Worm (Caenorhabditis elegans) whole organism, early embryonic: ENCODE measurements around the gene K08B4.7.

Experiments
- B0310.2 ChIP-seq: sonication (generic microtip); optimal IDR thresholded peaks from 2 replicates; lab custom pipeline; 2016; ENCODE audit warnings: mild to moderate bottlenecking, missing genetic modification characterization, missing compliant biosample characterization
- F13C5.2 ChIP-seq: sonication (generic microtip); optimal IDR thresholded peaks from 2 replicates; lab custom pipeline; 2017; ENCODE audit warnings: mild to moderate bottlenecking, missing genetic modification characterization, inconsistent platforms, missing compliant biosample characterization
- aly-1 ChIP-seq: sonication (generic microtip); optimal IDR thresholded peaks from 2 replicates; lab custom pipeline; 2016; ENCODE audit warnings: missing genetic modification characterization, missing compliant biosample characterization
- ama-1 ChIP-seq: fragments of 150-350 bp; optimal IDR thresholded peaks from 2 replicates; lab custom pipeline; 2014
- ceh-13 ChIP-seq: fragments of 200-800 bp; sonication (Bioruptor generic); optimal IDR thresholded peaks from 2 replicates; lab custom pipeline; 2018; ENCODE audit warnings: mild to moderate bottlenecking, missing genetic modification characterization, missing compliant biosample characterization
- ceh-36 ChIP-seq: sonication (generic microtip); optimal IDR thresholded peaks from 2 replicates; lab custom pipeline; 2016; ENCODE audit warnings: missing genetic modification characterization, inconsistent platforms, missing compliant biosample characterization
- ets-7 ChIP-seq: sonication (generic microtip); optimal IDR thresholded peaks from 2 replicates; lab custom pipeline; 2016; ENCODE audit warnings: missing genotype, missing genetic modification characterization, missing compliant biosample characterization
- flt-1 ChIP-seq: fragments of 200-800 bp; sonication (Bioruptor generic); IDR thresholded peaks from 2 replicates; pipeline ENCODE4 v1.3.6; 2022; ENCODE audit warnings: missing genetic modification characterization, missing compliant biosample characterization
- hmbx-1 ChIP-seq: sonication (generic microtip); optimal IDR thresholded peaks from 2 replicates; lab custom pipeline; 2016; ENCODE audit warnings: mild to moderate bottlenecking, missing genetic modification characterization, missing compliant biosample characterization
- hmg-4 ChIP-seq: fragments of 200-800 bp; sonication (Bioruptor generic); optimal IDR thresholded peaks from 2 replicates; lab custom pipeline; 2018; ENCODE audit warnings: mild to moderate bottlenecking, missing genetic modification characterization, missing compliant biosample characterization
- hnd-1 ChIP-seq: sonication (generic microtip); optimal IDR thresholded peaks from 2 replicates; lab custom pipeline; 2016; ENCODE audit warnings: missing genetic modification characterization, missing compliant biosample characterization
- pes-1 ChIP-seq: fragments of 200-800 bp; sonication (Bioruptor generic); IDR thresholded peaks from 2 replicates; pipeline ENCODE4 v1.3.6; 2022; ENCODE audit warnings: missing genetic modification reagents, missing genetic modification characterization, missing compliant biosample characterization
- scrt-1 ChIP-seq: fragments of 200-800 bp; sonication (Bioruptor generic); IDR thresholded peaks from 2 replicates; pipeline ENCODE4 v1.3.6; 2022; ENCODE audit warnings: missing genetic modification characterization, missing compliant biosample characterization
- sea-1 ChIP-seq: fragments of 200-800 bp; sonication (Bioruptor generic); conservative IDR thresholded peaks from 2 replicates; pipeline ENCODE4 v1.3.6; 2022; ENCODE audit warnings: missing genetic modification characterization, missing compliant biosample characterization
- tbx-11 ChIP-seq: fragments of 200-800 bp; sonication (Bioruptor generic); IDR thresholded peaks from 2 replicates; pipeline ENCODE4 v1.3.6; 2022; ENCODE audit warnings: missing genetic modification characterization, missing compliant biosample characterization
- tbx-37 ChIP-seq: fragments of 200-800 bp; sonication (Bioruptor generic); conservative IDR thresholded peaks from 2 replicates; pipeline ENCODE4 v1.3.6; 2022; ENCODE audit warnings: missing genetic modification reagents, missing genetic modification characterization, missing compliant biosample characterization
- tra-4 ChIP-seq: sonication (generic microtip); optimal IDR thresholded peaks from 2 replicates; lab custom pipeline; 2017; ENCODE audit warnings: missing genetic modification characterization, missing compliant biosample characterization

The K08B4.7 gene

DNA sequence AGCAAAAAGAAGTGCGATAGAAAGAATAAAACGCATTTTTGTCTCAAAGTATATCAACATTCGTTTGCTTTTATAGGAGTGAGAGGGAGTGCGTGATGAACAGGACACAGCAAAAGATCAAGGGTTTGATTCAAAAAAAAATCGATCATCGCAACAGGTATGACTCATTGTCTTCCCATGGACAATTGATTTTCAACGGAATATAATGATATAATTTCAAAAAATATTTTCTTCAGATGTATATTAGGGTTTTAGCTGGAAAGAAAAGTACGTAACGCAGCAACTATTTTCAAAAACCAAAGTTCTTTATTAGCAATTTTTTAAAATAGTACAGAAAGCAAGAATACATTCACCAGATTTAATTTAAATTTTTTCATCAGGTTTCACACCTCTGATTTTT is at the start of gene K08B4.7:
Gene K08B4.7 (minus strand): TSS at position 101 of the 400 bp plus-strand sequence.
- TF ChIP-seq aly-1 (tag; lab: Kevin White, UChicago) (no peak), ama-1 (lab: Kevin White, UChicago) (no peak), ceh-13 (GFP tag; lab: Kevin White, UChicago) (no peak), pes-1 (GFP tag; lab: Robert Waterston, UW) (no peak), tra-4 (tag; lab: Kevin White, UChicago) (no peak), hmbx-1 (no peak), scrt-1 (GFP tag; lab: Robert Waterston, UW) (no peak), tbx-37 (GFP tag; lab: Robert Waterston, UW) (no peak), F13C5.2 (tag; lab: Kevin White, UChicago) (no peak), hnd-1 (no peak), hmg-4 (GFP tag; lab: Kevin White, UChicago) (no peak), ets-7 (no peak), B0310.2 (tag; lab: Kevin White, UChicago) (no peak), sea-1 (GFP tag; lab: Robert Waterston, UW) (no peak), flt-1 (no peak), tbx-11 (GFP tag; lab: Robert Waterston, UW) (no peak), ceh-36 (tag; lab: Kevin White, UChicago) (no peak)

DNA sequence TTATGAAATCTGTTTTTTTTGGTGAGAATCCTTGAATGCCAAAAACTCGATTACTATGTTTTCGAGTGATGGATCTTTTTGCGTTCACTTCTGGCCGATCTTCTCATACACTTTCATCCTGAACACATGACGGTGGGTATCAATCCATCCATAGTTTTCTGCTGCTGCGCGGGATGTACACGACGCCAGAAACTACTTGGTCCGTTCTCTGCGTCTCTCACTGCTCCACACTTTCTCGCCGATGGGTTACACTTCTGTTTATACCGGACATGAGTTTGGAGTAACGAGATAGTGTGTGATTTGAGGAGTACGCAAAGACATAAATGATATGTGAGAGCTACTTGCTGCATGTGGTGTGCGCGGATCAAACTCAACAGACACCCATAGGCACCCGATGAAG is 48.5 kb upstream of the K08B4.7 start:
- TF ChIP-seq B0310.2 (tag; lab: Kevin White, UChicago) (no peak), tra-4 (tag; lab: Kevin White, UChicago) (no peak), scrt-1 (GFP tag; lab: Robert Waterston, UW) (no peak), tbx-11 (GFP tag; lab: Robert Waterston, UW) (no peak), ets-7 (no peak), aly-1 (tag; lab: Kevin White, UChicago) (no peak), F13C5.2 (tag; lab: Kevin White, UChicago) (no peak), hmbx-1 (no peak), tbx-37 (GFP tag; lab: Robert Waterston, UW) (no peak)

DNA sequence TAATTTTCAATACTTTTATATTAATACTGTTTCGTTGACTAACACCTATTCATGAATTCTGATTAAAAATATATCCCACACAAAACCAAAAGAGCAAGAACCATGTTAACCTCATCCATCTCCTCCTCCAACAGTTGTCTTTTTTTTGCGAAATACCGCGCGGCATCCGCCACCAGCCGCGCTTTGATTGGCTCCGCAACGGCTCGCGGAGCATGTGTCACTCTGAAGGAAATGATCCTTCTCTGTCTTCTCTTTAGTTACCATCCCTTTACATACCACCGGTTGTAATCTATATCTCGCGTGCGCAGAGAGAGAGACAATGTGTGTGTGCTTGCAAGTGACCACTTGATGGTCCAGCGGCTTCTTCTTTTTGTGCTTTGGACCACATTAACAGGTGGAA is 43.4 kb upstream of the K08B4.7 start:
- TF ChIP-seq ets-7 = no peak
- TF ChIP-seq hmbx-1 = no peak
- no peak for TF ChIP-seq flt-1
- TF ChIP-seq ama-1 (lab: Kevin White, UChicago) = no peak
- TF ChIP-seq sea-1 (GFP tag; lab: Robert Waterston, UW) = no peak
- no peak for TF ChIP-seq hnd-1
- no peak for TF ChIP-seq tra-4 (tag; lab: Kevin White, UChicago)
- TF ChIP-seq hmg-4 (GFP tag; lab: Kevin White, UChicago) = no peak
- no peak for TF ChIP-seq scrt-1 (GFP tag; lab: Robert Waterston, UW)
- no peak for TF ChIP-seq ceh-13 (GFP tag; lab: Kevin White, UChicago)
- no peak for TF ChIP-seq tbx-11 (GFP tag; lab: Robert Waterston, UW)
- TF ChIP-seq aly-1 (tag; lab: Kevin White, UChicago) = no peak
- no peak for TF ChIP-seq F13C5.2 (tag; lab: Kevin White, UChicago)
- no peak for TF ChIP-seq ceh-36 (tag; lab: Kevin White, UChicago)

ce11 chrIV:6134639-6135038 is 42.4 kb upstream of the K08B4.7 start:
- TF ChIP-seq tbx-37 (GFP tag; lab: Robert Waterston, UW) = no peak

- TF ChIP-seq tbx-11 (GFP tag; lab: Robert Waterston, UW) (no peak), tbx-37 (GFP tag; lab: Robert Waterston, UW) (no peak), hmg-4 (GFP tag; lab: Kevin White, UChicago) (no peak), hmbx-1 (no peak), ets-7 (no peak), ama-1 (lab: Kevin White, UChicago) (no peak), F13C5.2 (tag; lab: Kevin White, UChicago) (no peak), ceh-36 (tag; lab: Kevin White, UChicago) (no peak), sea-1 (GFP tag; lab: Robert Waterston, UW) (no peak), aly-1 (tag; lab: Kevin White, UChicago) (no peak), pes-1 (GFP tag; lab: Robert Waterston, UW) (no peak), flt-1 (no peak), tra-4 (tag; lab: Kevin White, UChicago) (no peak), ceh-13 (GFP tag; lab: Kevin White, UChicago) (no peak), hnd-1 (no peak), B0310.2 (tag; lab: Kevin White, UChicago) (no peak), scrt-1 (GFP tag; lab: Robert Waterston, UW) (no peak)
Observed at ce11 chrIV:6130437-6130836, 38.2 kb upstream of the K08B4.7 start.

DNA sequence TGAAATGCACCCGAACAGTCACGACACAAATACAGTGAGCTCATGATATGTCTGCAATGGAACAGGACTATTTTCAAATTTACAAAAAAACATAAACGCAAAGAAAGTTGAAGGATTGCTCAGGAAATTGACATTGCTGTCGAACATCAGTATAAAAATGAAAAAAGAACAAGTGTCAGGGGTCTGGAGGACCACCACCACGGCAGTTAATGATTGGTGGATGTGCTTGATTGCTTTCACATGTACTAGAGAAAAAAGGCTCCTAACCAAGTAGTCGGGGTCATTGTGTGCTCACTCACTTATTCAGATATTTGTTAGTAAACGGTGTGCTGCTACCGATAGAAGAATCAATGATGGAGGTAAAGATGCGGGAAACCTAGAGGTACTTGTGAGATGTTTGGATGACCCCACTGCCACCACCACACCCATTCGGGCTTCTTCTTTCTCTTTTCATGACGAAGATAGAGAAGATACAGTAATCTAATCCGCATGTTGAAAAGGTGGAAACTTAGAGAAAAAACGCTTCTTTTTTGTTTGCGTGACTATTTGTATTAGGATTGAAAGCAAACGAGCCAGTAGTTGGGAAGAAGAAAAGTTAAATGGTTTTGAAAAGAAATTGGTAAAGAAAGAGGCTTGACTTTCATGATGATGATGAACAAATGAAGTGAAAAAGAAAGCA is 35.2 kb upstream of the K08B4.7 start, which contains the start of gene M03D4.4:
Gene M03D4.4 (minus strand): TSS at position 51 of the 679 bp plus-strand sequence.
- TF ChIP-seq ceh-13 (GFP tag; lab: Kevin White, UChicago) = no peak
- no peak for TF ChIP-seq tra-4 (tag; lab: Kevin White, UChicago)
- no peak for TF ChIP-seq flt-1
- no peak for TF ChIP-seq pes-1 (GFP tag; lab: Robert Waterston, UW)
- TF ChIP-seq scrt-1 (GFP tag; lab: Robert Waterston, UW) = no peak
- TF ChIP-seq tbx-37 (GFP tag; lab: Robert Waterston, UW) = no peak
- no peak for TF ChIP-seq sea-1 (GFP tag; lab: Robert Waterston, UW)
- no peak for TF ChIP-seq hmg-4 (GFP tag; lab: Kevin White, UChicago)
- no peak for TF ChIP-seq ceh-36 (tag; lab: Kevin White, UChicago)
- TF ChIP-seq hmbx-1 = no peak
- no peak for TF ChIP-seq B0310.2 (tag; lab: Kevin White, UChicago)
- TF ChIP-seq hnd-1 = no peak
- no peak for TF ChIP-seq tbx-11 (GFP tag; lab: Robert Waterston, UW)
- no peak for TF ChIP-seq ama-1 (lab: Kevin White, UChicago)
- no peak for TF ChIP-seq ets-7
- no peak for TF ChIP-seq aly-1 (tag; lab: Kevin White, UChicago)

DNA sequence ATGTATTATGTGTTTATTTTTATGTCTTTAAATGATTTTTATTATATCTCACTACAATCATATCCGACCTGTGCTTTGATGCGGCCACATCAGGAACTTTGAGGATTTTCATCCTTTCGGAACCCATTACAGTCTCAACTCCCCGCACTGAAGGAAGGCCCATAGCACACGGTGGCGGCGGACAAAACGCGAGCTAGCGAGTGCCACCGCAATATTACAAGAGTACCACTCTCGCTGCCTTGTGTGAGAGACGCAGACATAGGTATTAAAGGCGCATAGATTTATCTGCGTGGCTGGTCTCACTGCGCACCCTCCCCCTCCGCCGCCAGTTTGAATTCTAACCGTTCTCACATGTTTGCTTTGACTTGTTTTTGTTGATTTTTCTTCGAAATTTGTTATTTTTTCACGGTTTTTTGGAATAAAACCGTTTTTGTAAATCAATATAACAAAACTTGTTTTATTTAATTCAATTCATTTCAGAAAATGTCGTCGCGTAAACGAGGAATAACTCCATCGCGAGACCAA is 25.6 kb upstream of the K08B4.7 start, which contains the start of gene zen-4:
Gene zen-4 (plus strand): TSS at position 475 of the 525 bp plus-strand sequence.
- TF ChIP-seq pes-1 (GFP tag; lab: Robert Waterston, UW) = peak; percentile 39; the same call in 1 of the 2 replicates
- no peak for TF ChIP-seq ets-7
- TF ChIP-seq tbx-11 (GFP tag; lab: Robert Waterston, UW) = no peak
